Fruit fly (Drosophila melanogaster) whole organism: Measurements from ENCODE around the gene Polr2D.

Experiments used
- CG8478 ChIP-seq: fragments of >200 bp; optimal IDR thresholded peaks from 2 replicates; lab custom pipeline; 2018; ENCODE audit warnings: inconsistent platforms
- Dll ChIP-seq: fragments of >200 bp; optimal IDR thresholded peaks from 2 replicates; lab custom pipeline; 2017
- pan ChIP-seq: fragments of >200 bp; optimal IDR thresholded peaks from 2 replicates; lab custom pipeline; 2017

dm6 chr3R:18245044-18245596, 10.2 kb downstream of the Polr2D start:
- no peak for TF ChIP-seq pan (lab: Kevin White, UChicago)
- no peak for TF ChIP-seq CG8478 (lab: Kevin White, UChicago)
- no peak for TF ChIP-seq Dll (lab: Kevin White, UChicago)
